Fruit fly (Drosophila melanogaster) Kc167 (cell line): ENCODE data around the gene CG11454.

Experiments
- Myc ChIP-seq: fragments of >200 bp; optimal IDR thresholded peaks from 2 replicates; lab custom pipeline; 2017; ENCODE audit warnings: missing external identifiers
- Sin3A ChIP-seq: fragments of >200 bp; optimal IDR thresholded peaks from 2 replicates; lab custom pipeline; 2018; ENCODE audit warnings: missing external identifiers
- h ChIP-seq: fragments of >200 bp; optimal IDR thresholded peaks from 3 replicates; lab custom pipeline; 2018; ENCODE audit warnings: missing external identifiers
- insv ChIP-seq: fragments of >200 bp; optimal IDR thresholded peaks from 3 replicates; lab custom pipeline; 2018; ENCODE audit warnings: missing external identifiers
- psq ChIP-seq: fragments of >200 bp; optimal IDR thresholded peaks from 2 replicates; lab custom pipeline; 2017; ENCODE audit warnings: missing external identifiers
- ttk ChIP-seq: sonication (Bioruptor generic); optimal IDR thresholded peaks from 2 replicates; lab custom pipeline; 2017; ENCODE audit warnings: missing external identifiers

The CG11454 gene

dm6 chr2L:143088-143487, at the start of gene CG11454, which contains the start of gene CG31974:
CG11454 (plus strand) TSS chr2L:143323.
CG31974 (minus strand) TSS chr2L:143091.
- no peak for TF ChIP-seq Sin3A (lab: Kevin White, UChicago)
- no peak for TF ChIP-seq psq (lab: Kevin White, UChicago)
- TF ChIP-seq Myc (lab: Kevin White, UChicago): no peak
- no peak for TF ChIP-seq insv
- no peak for TF ChIP-seq ttk (lab: Kevin White, UChicago)
- no peak for TF ChIP-seq h (lab: Kevin White, UChicago)

dm6 chr2L:94096-94495, 49.0 kb upstream of the CG11454 start:
- TF ChIP-seq Sin3A (lab: Kevin White, UChicago) (no peak), psq (lab: Kevin White, UChicago) (no peak), ttk (lab: Kevin White, UChicago) (no peak), insv (no peak), Myc (lab: Kevin White, UChicago) (no peak), h (lab: Kevin White, UChicago) (no peak)

dm6 chr2L:94639-95059, 48.5 kb upstream of the CG11454 start, which contains the start of gene Zir:
Zir (plus strand) TSS chr2L:94739.
- no peak for TF ChIP-seq ttk (lab: Kevin White, UChicago)
- no peak for TF ChIP-seq Sin3A (lab: Kevin White, UChicago)

DNA sequence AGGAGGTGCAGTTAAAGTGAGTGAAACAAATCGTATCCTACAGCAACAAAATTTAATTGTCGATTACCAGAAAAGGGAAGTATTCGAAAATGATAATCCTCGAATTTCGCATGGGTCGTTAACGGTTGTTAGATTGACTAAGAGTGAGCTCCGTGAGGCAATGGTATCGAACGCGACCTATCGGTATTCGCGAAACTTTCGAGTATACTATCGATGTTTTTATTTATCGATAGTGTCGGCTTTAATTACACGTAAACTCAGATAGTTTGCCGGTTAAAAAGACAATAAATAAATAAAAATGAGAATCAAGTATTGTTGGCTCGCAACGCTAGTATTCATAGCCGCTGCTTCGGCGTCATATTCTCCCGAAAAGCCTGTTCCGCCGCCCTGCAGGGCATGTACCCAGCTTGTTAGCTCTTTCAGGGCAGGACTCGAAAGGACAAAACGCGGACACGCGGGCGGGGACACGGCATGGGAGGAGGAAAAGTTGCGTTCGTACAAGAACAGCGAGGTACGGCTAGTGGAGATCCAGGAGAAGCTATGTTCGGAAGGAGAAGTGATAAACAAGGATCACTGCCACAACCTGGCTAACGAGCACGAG, 40.9 kb upstream of the CG11454 start, which contains the start of gene Creld:
Gene Creld, plus strand, starts transcription at position 220 of the 601 bp plus-strand sequence.
- TF ChIP-seq Sin3A (lab: Kevin White, UChicago) (no peak), psq (lab: Kevin White, UChicago) (no peak), ttk (lab: Kevin White, UChicago) (no peak), h (lab: Kevin White, UChicago) (no peak), insv (no peak), Myc (lab: Kevin White, UChicago) (no peak)

dm6 chr2L:106540-106939, 36.6 kb upstream of the CG11454 start, which contains the start of the genes Nhe1 and Sam-S:
Nhe1 (minus strand) TSS chr2L:106732.
Sam-S (plus strand) TSS chr2L:106903.
- no peak for TF ChIP-seq h (lab: Kevin White, UChicago)
- no peak for TF ChIP-seq insv
- no peak for TF ChIP-seq Sin3A (lab: Kevin White, UChicago)
- TF ChIP-seq ttk (lab: Kevin White, UChicago): no peak
- TF ChIP-seq psq (lab: Kevin White, UChicago): no peak
- no peak for TF ChIP-seq Myc (lab: Kevin White, UChicago)

- TF ChIP-seq insv (no peak), psq (lab: Kevin White, UChicago) (no peak), h (lab: Kevin White, UChicago) (no peak), ttk (lab: Kevin White, UChicago) (no peak), Myc (lab: Kevin White, UChicago) (no peak), Sin3A (lab: Kevin White, UChicago) (no peak)
Measured at dm6 chr2L:107032-107431, 36.1 kb upstream of the CG11454 start.

dm6 chr2L:107476-108436, 35.4 kb upstream of the CG11454 start:
- TF ChIP-seq insv (no peak), ttk (lab: Kevin White, UChicago) (no peak), psq (lab: Kevin White, UChicago) (no peak), h (lab: Kevin White, UChicago) (no peak), Myc (lab: Kevin White, UChicago) (no peak), Sin3A (lab: Kevin White, UChicago) (no peak)

DNA sequence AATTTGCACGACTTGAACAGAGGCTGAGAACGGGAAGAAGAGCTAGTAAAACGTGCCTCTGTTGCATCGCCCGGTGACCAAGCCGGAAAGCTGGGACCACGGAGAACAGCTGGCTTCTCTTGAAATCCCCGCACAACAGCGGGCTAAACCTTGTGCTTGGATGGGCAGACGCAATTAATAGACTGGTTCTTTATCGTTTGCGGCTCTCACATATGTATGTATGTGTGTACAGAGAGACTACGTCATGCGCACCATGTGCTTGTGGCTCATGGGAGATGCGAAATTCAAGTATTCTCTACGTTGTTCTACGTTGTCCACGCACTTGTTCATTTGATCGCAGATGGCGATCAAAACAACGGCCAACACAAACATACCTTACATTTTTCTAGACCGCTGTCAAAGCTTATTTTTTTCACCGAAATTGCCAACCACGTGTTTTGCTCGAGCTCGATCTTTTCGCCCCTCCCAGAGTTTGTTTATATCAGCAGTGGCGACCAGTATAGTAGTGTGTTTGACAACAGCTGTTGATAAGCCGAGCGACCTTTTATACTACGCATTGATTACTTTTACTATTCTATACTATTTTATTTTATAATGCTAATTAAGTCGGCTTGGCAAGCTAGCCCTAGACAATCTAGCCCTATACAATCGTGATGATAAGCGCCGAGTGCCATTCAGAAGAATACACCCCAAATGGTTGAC, 33.9 kb upstream of the CG11454 start:
- no peak for TF ChIP-seq ttk (lab: Kevin White, UChicago)
- TF ChIP-seq Myc (lab: Kevin White, UChicago): no peak
- no peak for TF ChIP-seq psq (lab: Kevin White, UChicago)

dm6 chr2L:110046-110445, 33.1 kb upstream of the CG11454 start:
- TF ChIP-seq h (lab: Kevin White, UChicago) (no peak), psq (lab: Kevin White, UChicago) (no peak), insv (no peak), Myc (lab: Kevin White, UChicago) (no peak), Sin3A (lab: Kevin White, UChicago) (no peak), ttk (lab: Kevin White, UChicago) (no peak)

DNA sequence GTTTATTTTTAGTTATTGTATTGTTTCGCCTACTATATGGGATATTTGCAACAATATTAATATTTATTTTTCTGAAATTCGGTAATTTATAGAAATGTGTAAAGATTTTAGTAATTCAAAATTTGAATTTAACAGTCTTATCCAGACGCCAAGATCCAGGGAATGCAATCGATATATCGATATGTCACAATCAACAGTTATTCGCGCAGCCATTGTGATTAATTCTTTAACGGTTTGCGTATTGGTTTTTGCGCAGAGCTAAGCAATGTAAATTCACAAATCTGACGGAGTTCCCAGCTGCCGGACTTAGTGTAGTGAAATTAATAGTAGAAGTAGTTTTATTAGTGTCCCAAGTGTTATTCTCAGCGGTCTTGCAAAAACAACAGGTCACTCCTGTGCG, 28.7 kb upstream of the CG11454 start, which contains the start of gene ND-15:
Gene ND-15, plus strand, starts transcription at position 298 of the 400 bp plus-strand sequence.
- TF ChIP-seq psq (lab: Kevin White, UChicago): no peak
- no peak for TF ChIP-seq Sin3A (lab: Kevin White, UChicago)
- TF ChIP-seq h (lab: Kevin White, UChicago): no peak
- no peak for TF ChIP-seq ttk (lab: Kevin White, UChicago)
- TF ChIP-seq insv: no peak
- TF ChIP-seq Myc (lab: Kevin White, UChicago): no peak

dm6 chr2L:116388-116787, 26.7 kb upstream of the CG11454 start, which contains the start of gene CG13694:
CG13694 (minus strand) TSS chr2L:116488.
- TF ChIP-seq psq (lab: Kevin White, UChicago) (no peak), insv (no peak), Myc (lab: Kevin White, UChicago) (no peak), h (lab: Kevin White, UChicago) (no peak), Sin3A (lab: Kevin White, UChicago) (no peak), ttk (lab: Kevin White, UChicago) (no peak)
